Fruit fly (Drosophila melanogaster): ENCODE measurements around the gene CG15864.

The CG15864 gene

dm6 chr3R:8240302-8240682 lies 7.9 kb upstream of the CG15864 start, which contains the start of gene Ada2b (continued):
- TF ChIP-seq CG10147 (GFP tag; optimal IDR thresholded peaks at IDR 0.05) (no peak), Tbp (GFP tag; optimal IDR thresholded peaks at IDR 0.05) (no peak), nerfin-2 (GFP tag; IDR thresholded peaks at IDR 0.05; ENCODE audit: partially characterized antibody) (peak; percentile 31; the same call in 1 of the 2 replicates), kay (GFP tag; optimal IDR thresholded peaks at IDR 0.05) (no peak), MESR4 (GFP tag; optimal IDR thresholded peaks at IDR 0.05) (peak; percentile 97), Rfx (GFP tag; IDR thresholded peaks at IDR 0.05) (no peak), trh (GFP tag; optimal IDR thresholded peaks at IDR 0.05) (no peak), Ets97D (GFP tag; optimal IDR thresholded peaks at IDR 0.05) (peak; percentile 7), dimm (GFP tag; IDR thresholded peaks at IDR 0.05) (no peak), Bgb (GFP tag; IDR thresholded peaks at IDR 0.05; ENCODE audit: partially characterized antibody) (peak; percentile 47), CG13287 (GFP tag; IDR thresholded peaks at IDR 0.05; ENCODE audit: partially characterized antibody) (peak; percentile 35; the same call in 1 of the 2 replicates), crp (GFP tag; optimal IDR thresholded peaks at IDR 0.05) (peak in 1 of 2 experiments; percentile 47), odd (GFP tag; optimal IDR thresholded peaks at IDR 0.05) (no peak), YL-1 (GFP tag; optimal IDR thresholded peaks at IDR 0.05) (peak; percentile 89), phol (tag; optimal IDR thresholded peaks at IDR 0.05) (peak; percentile 99), fd64A (GFP tag; optimal IDR thresholded peaks at IDR 0.05) (no peak), Hand (GFP tag; optimal IDR thresholded peaks at IDR 0.05) (no peak), pan (optimal IDR thresholded peaks at IDR 0.05) (no peak), pan (GFP tag; optimal IDR thresholded peaks at IDR 0.05 in 1 of 2, IDR thresholded peaks at IDR 0.05 in 1 of 2) (no peak), p53 (GFP tag; optimal IDR thresholded peaks at IDR 0.05) (no peak), CG31441 (GFP tag; IDR thresholded peaks at IDR 0.05) (0 out of 2 replicates have a peak, but pooled peaks have one; percentile 4), ssp (GFP tag; IDR thresholded peaks at IDR 0.05) (no peak), CG7786 (GFP tag; optimal IDR thresholded peaks at IDR 0.05) (no peak), rib (GFP tag; IDR thresholded peaks at IDR 0.05) (peak; percentile 32; the same call in 1 of the 2 replicates), CG7987 (GFP tag; optimal IDR thresholded peaks at IDR 0.05) (no peak), CG1792 (GFP tag; optimal IDR thresholded peaks at IDR 0.05) (no peak), Sry-β (GFP tag; optimal IDR thresholded peaks at IDR 0.05) (peak; percentile 93), Drgx (GFP tag; IDR thresholded peaks at IDR 0.05) (no peak; the same call in 1 of the 2 replicates), TFAM (GFP tag; optimal IDR thresholded peaks at IDR 0.05) (no peak), CG14860 (GFP tag; IDR thresholded peaks at IDR 0.05; ENCODE audit: partially characterized antibody) (no peak), Sry-δ (GFP tag; optimal IDR thresholded peaks at IDR 0.05) (peak; percentile 18), NK7.1 (GFP tag; optimal IDR thresholded peaks at IDR 0.05) (no peak), gfzf (GFP tag; optimal IDR thresholded peaks at IDR 0.05) (peak; percentile 68), CG14667 (GFP tag; IDR thresholded peaks at IDR 0.05) (no peak), grau (tag; optimal IDR thresholded peaks at IDR 0.05) (no peak), tll (GFP tag; optimal IDR thresholded peaks at IDR 0.05) (peak in 1 of 2 experiments; percentile 50), CG16813 (GFP tag; IDR thresholded peaks at IDR 0.05; ENCODE audit: partially characterized antibody) (peak; percentile 41; the same call in 1 of the 3 replicates), CG1603 (tag; optimal IDR thresholded peaks at IDR 0.05) (peak; percentile 32), CG1647 (GFP tag; optimal IDR thresholded peaks at IDR 0.05) (no peak)

- no peak for TF ChIP-seq Dfd (GFP tag; optimal IDR thresholded peaks at IDR 0.05)
- peak in 1 of 2 experiments; percentile 38 for TF ChIP-seq crp (GFP tag; optimal IDR thresholded peaks at IDR 0.05)
- peak; percentile 48 for TF ChIP-seq CG13123 (GFP tag; optimal IDR thresholded peaks at IDR 0.05)
- TF ChIP-seq danr (GFP tag; IDR thresholded peaks at IDR 0.05): no peak
- TF ChIP-seq cato (GFP tag; optimal IDR thresholded peaks at IDR 0.05; ENCODE audit: borderline replicate concordance): peak; percentile 32
- no peak for TF ChIP-seq sqz (GFP tag; optimal IDR thresholded peaks at IDR 0.05)
- TF ChIP-seq Dll (GFP tag; IDR thresholded peaks at IDR 0.05; ENCODE audit: partially characterized antibody): peak; percentile 99
- no peak; the same call in 1 of the 3 replicates for TF ChIP-seq CG34422 (GFP tag; IDR thresholded peaks at IDR 0.05)
- peak; percentile 60 for TF ChIP-seq CG3281 (GFP tag; optimal IDR thresholded peaks at IDR 0.05)
- no peak for TF ChIP-seq pita (GFP tag; optimal IDR thresholded peaks at IDR 0.05)
- TF ChIP-seq fru (optimal IDR thresholded peaks at IDR 0.05): no peak
- TF ChIP-seq CG4404 (GFP tag; IDR thresholded peaks at IDR 0.05): peak; percentile 56; the same call in 1 of the 2 replicates
- no peak for TF ChIP-seq ro (GFP tag; IDR thresholded peaks at IDR 0.05)
- TF ChIP-seq CG10209 (GFP tag; optimal IDR thresholded peaks at IDR 0.05): peak; percentile 34
- peak; percentile 87 for TF ChIP-seq lbe (GFP tag; optimal IDR thresholded peaks at IDR 0.05)
These were observed 4.5 kb upstream of the CG15864 start, which contains the start of the genes CG9636, CG18749 and CG33722 for dm6 chr3R:8243720-8244119. CG9636 (minus strand) TSS chr3R:8243792. CG18749 (plus strand) TSS chr3R:8244055. CG33722 (plus strand) TSS chr3R:8244055.
